Fruit fly (Drosophila melanogaster) S2 (cell line): ENCODE measurements around the gene stx.
A peak's percentile ranks its signal among the peaks of the same experiment; 100 is the strongest.

Experiments used
- CG8478 ChIP-seq: fragments of >200 bp; optimal IDR thresholded peaks from 2 replicates; lab custom pipeline; 2018
- CTCF ChIP-seq, 2 experiments: fragments of >200 bp; optimal IDR thresholded peaks; 2 replicates each; lab custom pipeline; 2018

The stx gene

DNA sequence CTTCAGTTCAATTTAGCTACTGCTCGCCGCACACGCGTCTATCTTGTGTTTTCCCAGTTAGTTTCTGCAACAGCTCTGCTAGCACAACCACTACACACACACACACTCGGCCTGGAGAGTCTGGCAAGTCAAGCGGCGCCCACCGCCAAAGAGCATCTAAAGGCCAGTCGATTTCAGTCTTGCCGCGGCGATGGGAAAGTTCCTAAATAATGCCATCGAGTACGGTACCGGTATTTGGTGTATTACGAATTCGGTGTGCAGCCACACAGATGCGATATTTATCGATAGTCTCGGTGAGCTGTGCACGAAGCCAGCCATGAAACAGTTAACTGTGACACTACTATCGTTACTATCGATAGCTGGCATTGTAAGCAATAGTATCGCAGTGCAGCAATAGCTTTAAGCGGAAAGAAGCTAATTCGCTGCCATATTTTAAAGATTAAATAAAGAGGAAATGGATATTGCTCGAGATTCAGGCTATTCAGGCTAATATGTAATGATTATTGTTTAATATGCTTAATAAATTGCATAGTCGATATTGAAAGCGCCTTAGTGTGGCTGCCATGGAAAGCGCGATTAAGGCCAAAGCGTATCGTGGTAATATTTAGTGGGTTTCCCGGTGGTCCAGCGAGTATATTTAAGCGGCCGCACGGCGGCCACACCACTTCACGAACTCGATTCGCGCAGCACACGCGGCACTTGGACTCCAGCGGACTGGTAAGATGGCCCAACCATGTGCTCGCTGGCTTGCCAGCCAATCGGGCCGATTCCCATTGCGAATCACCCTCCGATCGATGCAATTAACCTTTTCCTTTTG, at the start of gene stx:
Gene stx, minus strand, starts transcription at position 171 of the 817 bp plus-strand sequence.
- TF ChIP-seq CTCF (optimal IDR thresholded peaks at IDR 0.05; lab: Kevin White, UChicago), result peak in 1 of 2 experiments; percentile 28
- TF ChIP-seq CG8478 (lab: Kevin White, UChicago), result no peak

DNA sequence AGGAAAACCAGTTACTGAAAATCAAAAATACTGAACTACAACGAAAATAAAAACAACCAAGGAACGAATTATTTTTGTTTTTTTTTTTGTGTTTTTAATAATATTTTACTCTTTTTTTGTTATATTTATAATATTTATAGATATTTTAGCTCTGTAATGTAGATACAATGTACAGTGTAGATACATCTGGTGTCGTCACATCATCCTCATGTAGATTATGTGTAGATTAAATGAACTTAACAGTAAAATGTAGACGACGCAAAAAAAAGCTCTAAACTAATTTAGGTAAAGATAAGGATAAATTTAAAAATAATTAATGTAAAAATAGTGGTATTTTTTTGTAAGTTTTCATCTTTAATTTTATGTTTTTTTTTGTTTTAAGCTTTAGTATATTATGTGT, 44.5 kb upstream of the stx start:
- TF ChIP-seq CTCF (optimal IDR thresholded peaks at IDR 0.05; lab: Kevin White, UChicago), result no peak
- TF ChIP-seq CG8478 (lab: Kevin White, UChicago), result no peak

DNA sequence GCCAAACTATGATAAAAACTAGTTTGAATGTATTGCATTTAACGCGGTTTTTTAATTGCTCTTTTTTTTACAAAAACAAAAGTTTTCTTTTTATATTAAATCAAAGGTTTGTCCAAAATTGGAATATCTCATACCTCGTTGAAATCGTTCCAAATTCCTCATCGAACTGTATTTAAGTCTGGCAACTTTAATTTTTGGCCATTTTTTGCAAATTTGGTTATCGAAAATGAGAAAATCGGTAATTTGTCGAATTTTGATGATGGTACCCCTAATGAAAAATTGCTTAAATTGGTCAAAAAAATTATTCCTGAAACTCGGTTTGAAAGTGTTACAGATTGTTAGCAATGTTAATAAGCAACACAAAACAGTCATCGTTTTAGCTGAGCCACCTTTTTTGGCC, 42.6 kb upstream of the stx start:
- no peak for TF ChIP-seq CTCF (optimal IDR thresholded peaks at IDR 0.05; lab: Kevin White, UChicago)
- no peak for TF ChIP-seq CG8478 (lab: Kevin White, UChicago)

DNA sequence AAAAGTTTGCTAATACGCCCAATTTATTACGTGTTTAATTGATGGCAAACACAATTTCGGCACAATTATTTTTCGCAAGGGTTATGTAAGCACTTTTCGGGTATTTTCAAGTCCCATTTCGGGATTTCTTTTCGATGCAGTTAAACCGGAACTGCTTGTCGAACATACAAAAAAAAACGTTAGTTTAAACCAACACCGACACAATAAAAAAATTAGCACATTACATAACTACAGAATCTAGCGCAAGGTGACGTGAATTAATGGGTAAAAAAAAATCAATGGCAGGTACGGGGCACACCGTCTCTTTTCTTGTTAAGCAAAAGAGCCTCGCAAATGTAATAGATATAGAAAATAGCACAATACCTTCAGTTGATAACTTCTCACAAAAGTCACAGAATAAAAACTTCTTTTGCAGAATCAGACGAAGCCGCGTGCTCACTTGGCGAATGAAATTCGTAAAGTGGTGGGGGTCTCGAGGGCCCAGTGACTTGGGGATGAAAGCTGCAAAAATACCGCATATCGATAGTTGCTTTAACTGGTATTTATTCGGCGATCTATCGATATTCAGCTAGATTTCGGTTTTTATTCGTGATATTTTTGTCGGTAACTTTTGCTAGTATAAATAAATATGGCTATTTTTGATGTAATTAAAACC, 41.8 kb upstream of the stx start, which contains the start of the genes Ant2 and sesB:
Gene Ant2, minus strand, starts transcription at position 465 of the 655 bp plus-strand sequence.
Gene sesB, minus strand, starts transcription at position 516 of the 655 bp plus-strand sequence.
- TF ChIP-seq CG8478 (lab: Kevin White, UChicago) (no peak), CTCF (optimal IDR thresholded peaks at IDR 0.05; lab: Kevin White, UChicago) (no peak)

DNA sequence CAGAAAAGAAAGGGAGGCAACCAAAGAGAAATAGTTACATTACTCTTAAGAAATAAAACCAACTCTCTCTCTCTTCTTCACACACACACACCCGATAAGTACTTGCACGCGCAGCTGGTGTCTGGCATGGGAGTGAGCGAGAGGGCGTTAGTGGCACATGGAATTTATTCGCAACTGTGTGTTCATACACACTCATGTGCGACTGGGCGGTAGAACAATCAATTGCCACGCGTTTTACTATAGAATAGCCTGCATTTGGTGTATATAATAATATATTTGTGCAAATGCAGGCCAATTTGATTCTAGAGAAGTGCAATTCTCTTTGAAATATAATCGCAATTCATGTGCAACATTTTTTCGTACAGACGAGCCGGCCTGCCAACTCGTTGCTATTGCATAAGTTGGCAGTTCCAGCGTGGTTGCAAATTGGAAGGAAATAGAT, 41.2 kb upstream of the stx start:
- TF ChIP-seq CTCF (optimal IDR thresholded peaks at IDR 0.05; lab: Kevin White, UChicago) (no peak), CG8478 (lab: Kevin White, UChicago) (no peak)

DNA sequence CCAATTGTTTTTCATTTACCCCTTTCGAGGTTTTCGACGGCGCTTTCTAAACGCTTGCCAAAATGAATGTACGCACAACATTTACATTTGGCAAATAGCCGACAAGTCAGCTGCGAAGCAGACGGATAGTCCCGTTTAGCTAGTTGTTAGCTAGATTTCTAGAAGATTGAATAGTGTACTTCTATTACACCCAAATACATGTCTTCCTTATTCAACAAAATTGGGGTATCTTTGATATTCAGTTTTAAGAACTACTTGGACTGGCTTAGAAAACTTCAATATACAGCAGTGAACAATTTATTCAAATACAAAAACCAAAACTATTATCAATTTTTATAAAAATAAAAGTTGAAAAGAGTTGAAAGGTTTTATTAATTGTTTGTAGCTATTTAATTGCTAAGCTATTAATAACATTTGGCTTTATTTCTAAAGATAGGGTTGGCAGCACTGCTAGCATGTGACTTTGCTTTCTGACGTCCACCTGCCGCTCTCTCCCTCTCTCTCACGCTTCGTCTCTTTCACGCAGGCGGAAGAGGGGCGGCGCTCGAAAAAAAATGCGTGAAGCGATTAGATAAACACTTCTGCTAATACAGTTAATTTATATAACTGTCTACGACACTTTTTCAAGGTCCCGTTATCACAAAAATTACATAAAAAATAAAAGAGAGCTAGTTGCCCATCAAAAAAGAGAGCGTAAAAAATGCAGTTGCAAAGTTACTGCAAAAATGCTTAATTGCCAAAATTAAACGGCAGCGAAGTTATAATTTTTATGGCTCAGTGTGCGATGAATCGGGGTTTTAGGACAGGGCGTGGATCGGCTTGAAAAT, 40.3 kb upstream of the stx start:
- no peak for TF ChIP-seq CG8478 (lab: Kevin White, UChicago)
- TF ChIP-seq CTCF (optimal IDR thresholded peaks at IDR 0.05; lab: Kevin White, UChicago), result no peak

DNA sequence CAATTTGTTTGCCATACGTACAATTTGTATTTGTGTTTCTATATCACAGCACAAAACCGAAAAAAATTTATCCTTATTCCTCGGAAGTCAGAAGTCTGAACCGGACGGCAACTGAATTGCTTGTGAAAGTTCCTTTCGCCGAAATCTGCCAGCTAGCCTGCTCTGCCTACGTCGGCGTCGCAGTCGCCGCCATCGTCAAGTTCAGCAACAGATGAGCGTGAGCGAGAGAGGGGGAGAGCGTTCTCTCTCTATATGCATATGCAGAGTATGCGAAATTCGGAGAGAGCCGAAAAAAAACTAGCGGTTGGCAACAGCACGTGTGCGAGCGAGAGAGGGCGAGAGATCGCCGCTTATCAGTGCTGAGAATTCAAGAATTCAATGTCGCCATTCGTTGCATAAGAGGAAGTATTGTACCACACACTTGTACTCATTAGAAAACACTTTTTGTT, 39.6 kb upstream of the stx start:
- TF ChIP-seq CG8478 (lab: Kevin White, UChicago), result no peak
- no peak for TF ChIP-seq CTCF (optimal IDR thresholded peaks at IDR 0.05; lab: Kevin White, UChicago)

DNA sequence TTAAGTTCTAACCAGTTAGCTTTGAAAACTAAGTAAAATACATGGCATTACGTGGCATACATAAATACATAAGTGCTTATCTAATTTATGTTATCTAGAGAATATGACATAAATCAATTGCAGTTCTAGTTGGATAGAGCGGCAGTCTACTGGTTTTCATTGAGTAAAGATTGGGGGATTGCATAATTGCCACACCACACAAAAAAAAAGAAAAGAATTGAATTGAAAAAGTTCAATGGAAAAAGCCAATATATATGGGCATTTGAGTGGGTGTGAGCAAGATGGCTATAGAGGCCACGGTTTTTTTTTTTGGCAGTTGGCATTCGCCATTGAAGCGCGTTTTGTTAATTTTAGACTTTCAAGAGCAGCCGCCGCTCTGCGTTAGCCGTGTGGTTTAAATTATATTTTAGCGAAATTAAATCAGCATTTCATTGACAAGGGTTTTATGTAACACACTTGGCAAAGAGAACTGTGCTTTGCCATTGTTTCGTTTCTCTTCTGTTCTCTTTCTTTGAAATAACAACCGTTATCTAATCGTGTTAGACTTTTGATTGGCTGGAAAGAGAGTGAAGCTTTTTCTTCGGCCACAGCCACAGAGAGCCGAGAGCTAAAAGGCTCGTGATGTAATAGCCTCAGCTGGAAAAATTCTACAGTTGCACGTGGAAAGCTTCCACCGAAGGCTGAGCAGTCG, 38.8 kb upstream of the stx start:
- no peak for TF ChIP-seq CG8478 (lab: Kevin White, UChicago)

DNA sequence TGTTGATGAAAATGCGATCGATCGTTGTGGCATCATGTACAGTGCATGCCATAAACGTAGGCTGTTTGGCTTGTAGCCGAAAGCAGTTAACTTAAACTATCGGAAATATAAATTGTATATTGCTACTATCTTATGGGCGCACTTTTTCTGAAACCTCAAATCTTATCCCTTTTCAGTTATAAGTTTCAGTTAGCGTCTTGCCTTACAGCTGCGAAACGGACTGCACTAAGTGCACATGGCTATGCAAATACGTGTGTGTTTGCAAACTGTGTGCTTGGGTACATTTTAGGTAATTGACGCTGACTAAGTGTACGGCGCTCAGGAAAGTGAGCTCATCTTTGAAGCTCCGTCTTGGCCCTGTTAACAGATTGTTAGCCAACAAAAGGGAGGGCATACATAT, 30.9 kb upstream of the stx start:
- TF ChIP-seq CG8478 (lab: Kevin White, UChicago) (no peak), CTCF (optimal IDR thresholded peaks at IDR 0.05; lab: Kevin White, UChicago) (no peak)

DNA sequence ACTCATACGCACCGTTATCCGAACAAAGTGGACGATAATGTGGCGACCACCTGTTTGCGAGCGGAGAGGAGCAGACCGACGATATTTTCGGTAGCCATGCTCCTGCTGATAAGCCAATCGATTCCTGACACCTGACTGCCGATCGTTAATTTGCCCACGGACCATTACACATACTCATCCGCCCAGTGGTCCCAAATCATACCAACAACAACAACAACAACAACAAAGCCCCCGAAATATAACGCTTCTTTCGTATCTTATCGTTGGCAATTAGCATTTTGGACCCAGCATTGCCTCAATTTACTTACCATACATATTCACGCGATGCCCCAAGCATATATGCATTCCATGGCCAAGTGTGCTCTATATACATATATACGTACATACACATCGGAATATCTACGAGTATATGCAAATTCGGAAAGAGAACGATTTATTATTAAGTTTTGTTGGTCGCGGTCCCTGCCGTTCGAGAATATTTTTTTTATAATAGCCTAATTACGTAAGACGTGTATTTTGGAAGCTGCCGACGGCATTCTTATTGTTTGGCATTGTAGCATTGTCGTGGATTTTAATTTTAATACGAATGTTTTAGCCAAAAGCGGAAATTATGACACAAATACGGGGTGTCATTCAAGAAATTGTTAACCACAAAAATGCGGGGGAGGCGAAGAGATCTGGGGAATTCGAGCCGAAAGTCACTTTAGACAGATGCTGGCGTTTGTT, 30.4 kb upstream of the stx start:
- no peak for TF ChIP-seq CG8478 (lab: Kevin White, UChicago)

DNA sequence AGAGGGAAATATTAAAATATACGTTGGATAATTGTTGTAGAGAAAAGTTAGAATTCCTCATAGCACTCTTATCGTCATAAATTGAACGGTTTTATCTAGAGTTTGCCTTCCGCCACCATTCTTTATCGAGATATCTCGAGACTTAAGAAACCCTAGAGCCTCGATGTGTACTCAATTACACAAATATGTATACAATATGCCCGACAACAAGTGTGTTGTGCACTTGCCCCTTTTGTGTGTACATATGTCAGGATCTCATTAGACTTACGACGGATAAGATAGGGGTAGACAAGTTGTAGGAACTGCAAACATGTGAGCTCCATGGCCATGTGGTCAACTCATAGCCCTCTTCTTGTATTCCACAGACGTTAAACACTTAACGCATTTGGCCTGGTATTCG, 28.8 kb upstream of the stx start:
- TF ChIP-seq CTCF (optimal IDR thresholded peaks at IDR 0.05; lab: Kevin White, UChicago), result no peak
- TF ChIP-seq CG8478 (lab: Kevin White, UChicago), result no peak

DNA sequence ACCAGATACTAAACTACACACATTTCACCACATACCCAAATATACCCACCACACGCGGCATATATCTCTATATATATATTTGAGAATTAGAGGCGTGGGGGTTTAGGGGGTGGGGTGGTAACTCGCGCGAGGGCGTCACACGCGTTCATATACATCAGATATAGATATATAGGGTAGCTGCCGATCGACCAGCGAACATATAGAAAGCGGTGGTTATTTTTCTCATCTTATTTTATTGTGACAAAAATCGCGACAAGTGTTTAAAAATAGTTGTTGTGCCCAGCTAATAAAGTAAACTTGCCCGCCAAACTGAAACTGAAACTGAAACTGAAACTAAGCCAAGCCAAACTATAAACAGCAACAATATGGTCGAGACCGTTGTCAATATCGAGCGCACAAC, 27.9 kb upstream of the stx start:
- TF ChIP-seq CTCF (optimal IDR thresholded peaks at IDR 0.05; lab: Kevin White, UChicago), result no peak
- no peak for TF ChIP-seq CG8478 (lab: Kevin White, UChicago)

DNA sequence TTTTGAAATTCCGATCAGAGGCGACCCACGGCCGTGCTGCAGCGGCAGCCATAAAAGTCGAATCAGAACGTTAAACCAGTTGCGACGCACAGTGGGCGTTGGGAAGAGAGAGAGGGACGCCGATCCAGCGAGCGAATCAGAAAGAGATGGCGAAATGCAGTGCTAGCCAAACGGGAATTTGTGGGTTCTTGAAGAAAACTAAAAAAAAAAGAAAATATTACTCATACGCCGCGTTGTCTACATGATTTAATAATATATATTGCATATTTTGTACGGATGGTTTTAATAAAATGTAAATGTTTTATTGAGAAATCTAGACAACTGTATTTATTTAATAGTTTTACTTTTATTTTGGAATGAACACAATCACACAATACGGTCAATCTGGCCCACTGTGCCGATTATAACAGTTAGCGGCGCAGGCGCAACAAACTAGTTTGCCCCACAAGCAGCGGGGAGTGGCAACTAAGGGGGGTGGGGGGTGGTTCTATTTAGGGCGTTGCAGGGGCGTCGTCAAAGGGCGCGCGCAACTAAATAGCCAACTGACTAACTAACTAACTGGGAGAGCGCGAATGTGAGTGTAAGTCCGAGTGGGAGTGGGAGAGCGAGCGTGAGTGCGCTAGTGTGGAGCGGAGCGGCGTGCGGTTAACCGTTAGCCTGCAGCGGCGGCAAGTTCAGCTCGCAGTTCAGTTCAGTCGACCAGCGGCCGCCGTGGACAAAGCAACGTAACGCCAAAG, 27.3 kb upstream of the stx start, which contains the start of gene CG15211:
Gene CG15211, plus strand, starts transcription at position 686 of the 737 bp plus-strand sequence.
- TF ChIP-seq CG8478 (lab: Kevin White, UChicago) (no peak), CTCF (optimal IDR thresholded peaks at IDR 0.05; lab: Kevin White, UChicago) (no peak)
